Worm (Caenorhabditis elegans) whole organism, L4 larva: Measurements from ENCODE around the gene F38B7.11.

ENCODE experiments used
- ces-1 ChIP-seq: fragments of 150-350 bp; sonication (generic microtip); optimal IDR thresholded peaks from 4 replicates; lab custom pipeline; 2014; ENCODE audit warnings: missing biosample characterization, missing genetic modification reagents, missing genetic modification characterization
- nhr-41 ChIP-seq: fragments of 200-800 bp; sonication (Bioruptor generic); IDR thresholded peaks from 2 replicates; pipeline ENCODE4 v1.3.6; 2022; ENCODE audit warnings: missing genetic modification reagents, missing genetic modification characterization, missing compliant biosample characterization

- TF ChIP-seq ces-1 (GFP tag; lab: Kevin White, UChicago) = no peak
- TF ChIP-seq nhr-41 (GFP tag; lab: Robert Waterston, UW) = no peak
Observed at ce11 chrV:11533365-11533949, 13.4 kb upstream of the F38B7.11 start.
